Fruit fly (Drosophila melanogaster): Measurements from ENCODE around the gene alpha-Man-IIa.

DNA sequence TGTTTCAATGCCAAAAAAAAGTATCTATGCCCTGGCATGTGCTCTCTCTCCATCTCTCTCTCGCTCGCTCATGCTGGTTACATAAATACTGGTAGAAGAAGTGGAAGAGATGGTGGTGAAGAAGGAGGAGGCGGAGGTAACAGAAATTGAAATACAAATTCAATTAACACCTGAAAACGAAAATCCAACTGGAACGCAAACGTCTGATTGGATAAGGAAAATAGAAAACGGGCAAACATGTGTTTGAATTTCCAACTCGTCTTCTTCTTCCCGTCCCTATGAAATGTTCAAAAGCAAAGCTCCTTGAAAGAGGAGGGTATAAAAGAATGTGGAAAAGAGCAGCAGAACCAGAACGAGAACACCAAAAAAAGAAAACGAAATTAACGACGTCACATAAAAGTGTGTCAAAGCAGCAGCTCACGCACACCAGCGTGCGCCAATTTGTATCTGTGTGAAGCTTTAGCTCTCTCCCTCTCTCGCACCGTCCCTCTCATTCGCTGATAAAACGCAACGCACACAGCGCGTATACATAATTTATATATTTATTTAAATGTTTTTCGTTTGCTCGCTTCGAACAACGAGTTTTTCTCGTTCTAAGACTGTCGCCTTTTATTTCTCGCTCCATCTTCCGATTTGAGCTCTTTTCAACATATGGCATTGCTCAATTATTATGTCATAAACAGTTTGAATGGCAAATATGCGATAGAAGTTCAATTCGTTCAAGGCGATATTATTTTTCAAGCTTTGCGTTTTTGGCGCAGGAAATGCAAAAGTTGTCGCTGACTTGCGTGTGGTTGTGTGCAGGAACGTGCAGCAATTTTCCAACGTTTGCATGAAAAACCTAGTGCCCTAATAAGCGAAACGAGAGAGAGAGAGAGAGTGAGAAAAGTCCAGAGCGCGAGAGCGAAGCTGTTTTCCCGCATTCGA, 6.3 kb downstream of the alpha-Man-IIa start:
- TF ChIP-seq psq (optimal IDR thresholded peaks at IDR 0.05) = no peak
- no peak for TF ChIP-seq Dll (optimal IDR thresholded peaks at IDR 0.05)

Measured in whole organism.